Fruit fly (Drosophila melanogaster) whole organism, embryonic: ENCODE measurements around the gene ss.

Experiments
- Ada2b ChIP-seq: fragments of 200-800 bp; sonication (Bioruptor generic); IDR thresholded peaks from 2 replicates; pipeline ENCODE4 v1.3.6; 2022; ENCODE audit warnings: missing biosample characterization, missing genetic modification characterization
- Antp ChIP-seq: fragments of 200-800 bp; sonication (Bioruptor generic); optimal IDR thresholded peaks from 3 replicates; lab custom pipeline; 2016; ENCODE audit warnings: missing biosample characterization, missing genetic modification characterization
- Blimp-1 ChIP-seq: fragments of 200-800 bp; sonication (Bioruptor generic); optimal IDR thresholded peaks from 3 replicates; lab custom pipeline; 2018; ENCODE audit warnings: missing biosample characterization, missing genetic modification characterization, mild to moderate bottlenecking, moderate library complexity, missing genetic modification reagents
- CG10147 ChIP-seq: fragments of 200-800 bp; sonication (Bioruptor generic); optimal IDR thresholded peaks from 2 replicates; lab custom pipeline; 2019; ENCODE audit warnings: missing biosample characterization, mild to moderate bottlenecking, missing genetic modification characterization, moderate library complexity
- CG10209 ChIP-seq: fragments of 200-800 bp; sonication (Bioruptor generic); optimal IDR thresholded peaks from 3 replicates; lab custom pipeline; 2017; ENCODE audit warnings: missing biosample characterization, mild to moderate bottlenecking, missing genetic modification characterization, missing genetic modification reagents
- CG10462 ChIP-seq: fragments of 200-800 bp; sonication (Bioruptor generic); optimal IDR thresholded peaks from 2 replicates; lab custom pipeline; 2016; ENCODE audit warnings: missing biosample characterization, missing genetic modification characterization
- CG11504 ChIP-seq: fragments of 200-800 bp; sonication (Bioruptor generic); optimal IDR thresholded peaks from 3 replicates; lab custom pipeline; 2019; ENCODE audit warnings: missing biosample characterization, mild to moderate bottlenecking, missing genetic modification characterization, moderate library complexity
- CG11696 ChIP-seq: fragments of 200-800 bp; sonication (Bioruptor generic); IDR thresholded peaks from 2 replicates; pipeline ENCODE4 v1.3.6; 2022; ENCODE audit warnings: missing biosample characterization, missing genetic modification characterization
- CG13296 ChIP-seq: fragments of 200-800 bp; sonication (Bioruptor generic); optimal IDR thresholded peaks from 3 replicates; lab custom pipeline; 2018; ENCODE audit warnings: missing biosample characterization, mild to moderate bottlenecking, missing genetic modification characterization
- CG13424 ChIP-seq: fragments of 200-800 bp; sonication (Bioruptor generic); optimal IDR thresholded peaks from 2 replicates; lab custom pipeline; 2019; ENCODE audit warnings: missing biosample characterization, mild to moderate bottlenecking, missing genetic modification characterization, moderate library complexity
- CG13775 ChIP-seq: fragments of 200-800 bp; sonication (Bioruptor generic); optimal IDR thresholded peaks from 3 replicates; lab custom pipeline; 2017; ENCODE audit warnings: missing biosample characterization, mild to moderate bottlenecking, missing genetic modification characterization
- CG15601 ChIP-seq: fragments of 200-800 bp; sonication (Bioruptor generic); optimal IDR thresholded peaks from 3 replicates; lab custom pipeline; 2019; ENCODE audit warnings: missing biosample characterization, mild to moderate bottlenecking, missing genetic modification characterization, moderate library complexity
- CG16815 ChIP-seq: fragments of 200-800 bp; sonication (Bioruptor generic); optimal IDR thresholded peaks from 3 replicates; lab custom pipeline; 2017; ENCODE audit warnings: missing biosample characterization, mild to moderate bottlenecking, missing genetic modification characterization
- CG17568 ChIP-seq: fragments of 200-800 bp; sonication (Bioruptor generic); optimal IDR thresholded peaks from 2 replicates; lab custom pipeline; 2018; ENCODE audit warnings: missing biosample characterization, mild to moderate bottlenecking, missing genetic modification characterization, moderate library complexity
- CG18262 ChIP-seq: fragments of 200-800 bp; optimal IDR thresholded peaks from 3 replicates; lab custom pipeline; 2019; ENCODE audit warnings: missing biosample characterization, mild to moderate bottlenecking, missing genetic modification characterization, moderate library complexity
- CG18599 ChIP-seq: fragments of 200-800 bp; sonication (Bioruptor generic); optimal IDR thresholded peaks from 3 replicates; lab custom pipeline; 2017; ENCODE audit warnings: missing biosample characterization, missing genetic modification characterization, mild to moderate bottlenecking, moderate library complexity, missing genetic modification reagents
- CG2875 ChIP-seq: fragments of 200-800 bp; sonication (Bioruptor generic); optimal IDR thresholded peaks from 2 replicates; lab custom pipeline; 2017; ENCODE audit warnings: missing biosample characterization, mild to moderate bottlenecking, missing genetic modification characterization, missing genetic modification reagents
- CG30020 ChIP-seq: fragments of 200-800 bp; optimal IDR thresholded peaks from 2 replicates; lab custom pipeline; 2019; ENCODE audit warnings: missing biosample characterization, mild to moderate bottlenecking, missing genetic modification characterization, moderate library complexity
- CG31224 ChIP-seq: fragments of 200-800 bp; sonication (Bioruptor generic); IDR thresholded peaks from 2 replicates; pipeline ENCODE4 v1.3.6; 2022; ENCODE audit warnings: missing biosample characterization, missing genetic modification characterization
- CG31441 ChIP-seq: fragments of 200-800 bp; sonication (Bioruptor generic); IDR thresholded peaks from 2 replicates; pipeline ENCODE4 v1.3.6; 2022; ENCODE audit warnings: missing biosample characterization, missing genetic modification characterization
- CG32772 ChIP-seq: fragments of 200-800 bp; sonication (Bioruptor generic); IDR thresholded peaks from 2 replicates; pipeline ENCODE4 v1.3.6; 2022; ENCODE audit warnings: missing biosample characterization, missing genetic modification characterization
- CG34376 ChIP-seq: fragments of 200-800 bp; sonication (Bioruptor generic); optimal IDR thresholded peaks from 2 replicates; lab custom pipeline; 2018; ENCODE audit warnings: missing biosample characterization, mild to moderate bottlenecking, missing genetic modification characterization
- CG5180 ChIP-seq: fragments of 200-800 bp; sonication (Bioruptor generic); optimal IDR thresholded peaks from 3 replicates; lab custom pipeline; 2017; ENCODE audit warnings: missing biosample characterization, missing genetic modification characterization, mild to moderate bottlenecking, moderate library complexity, missing genetic modification reagents
- CG7928 ChIP-seq: fragments of 200-800 bp; sonication (Bioruptor generic); optimal IDR thresholded peaks from 2 replicates; lab custom pipeline; 2017; ENCODE audit warnings: missing biosample characterization, mild to moderate bottlenecking, missing genetic modification characterization
- CG8359 ChIP-seq: fragments of 200-800 bp; sonication (Bioruptor generic); optimal IDR thresholded peaks from 2 replicates; lab custom pipeline; 2017; ENCODE audit warnings: missing biosample characterization, mild to moderate bottlenecking, missing genetic modification characterization, borderline replicate concordance
- CG8388 ChIP-seq: fragments of 200-800 bp; sonication (Bioruptor generic); optimal IDR thresholded peaks from 2 replicates; lab custom pipeline; 2019; ENCODE audit warnings: missing biosample characterization, mild to moderate bottlenecking, missing genetic modification characterization, moderate library complexity
- CG8478 ChIP-seq: fragments of >200 bp; optimal IDR thresholded peaks from 2 replicates; lab custom pipeline; 2018
- CG9215 ChIP-seq: fragments of 200-800 bp; sonication (Bioruptor generic); IDR thresholded peaks from 2 replicates; pipeline ENCODE4 v1.3.6; 2022; ENCODE audit warnings: missing biosample characterization, missing genetic modification characterization
- D ChIP-seq, 2 experiments: fragments of 200-800 bp in 1 of 2; fragments of >200 bp in 1 of 2; sonication (Bioruptor generic) in 1 of 2; optimal IDR thresholded peaks; 2 replicates in 1 of 2; 3 replicates in 1 of 2; lab custom pipeline; 2017; ENCODE audit warnings: mild to moderate bottlenecking in 1 of 2, missing biosample characterization in 1 of 2, missing genetic modification characterization in 1 of 2, missing genetic modification reagents in 1 of 2
- Doc3 ChIP-seq: fragments of 200-800 bp; sonication (Bioruptor generic); IDR thresholded peaks from 3 replicates; pipeline ENCODE4 v1.3.6; 2022; ENCODE audit warnings: missing biosample characterization, missing genetic modification characterization; ENCODE audit not compliant: partially characterized antibody
- Gsc ChIP-seq: fragments of 200-800 bp; sonication (Bioruptor generic); IDR thresholded peaks from 2 replicates; pipeline ENCODE4 v1.3.6; 2022; ENCODE audit warnings: missing biosample characterization, missing genetic modification characterization
- HmgZ ChIP-seq: fragments of 200-800 bp; sonication (Bioruptor generic); optimal IDR thresholded peaks from 2 replicates; lab custom pipeline; 2018; ENCODE audit warnings: missing biosample characterization, mild to moderate bottlenecking, missing genetic modification characterization
- Hmx ChIP-seq: fragments of 200-800 bp; sonication (Bioruptor generic); optimal IDR thresholded peaks from 2 replicates; lab custom pipeline; 2016; ENCODE audit warnings: missing biosample characterization, missing genetic modification characterization
- Optix ChIP-seq: fragments of 200-800 bp; sonication (Bioruptor generic); IDR thresholded peaks from 3 replicates; pipeline ENCODE4 v1.3.6; 2022; ENCODE audit warnings: missing biosample characterization, missing genetic modification characterization
- Ravus ChIP-seq: fragments of 200-800 bp; sonication (Bioruptor generic); IDR thresholded peaks from 2 replicates; pipeline ENCODE4 v1.3.6; 2022; ENCODE audit warnings: missing biosample characterization, missing genetic modification characterization
- Six4 ChIP-seq: fragments of 200-800 bp; sonication (Bioruptor generic); optimal IDR thresholded peaks from 2 replicates; lab custom pipeline; 2016; ENCODE audit warnings: missing biosample characterization, missing genetic modification characterization
- Stat92E ChIP-seq, 3 experiments: fragments of >200 bp in 2 of 3; fragments of 200-800 bp in 1 of 3; sonication (Bioruptor generic) in 1 of 3; optimal IDR thresholded peaks; 2 replicates each; lab custom pipeline; 2017 to 2019; ENCODE audit warnings: missing biosample characterization in 3 of 3, missing genetic modification characterization in 3 of 3, mild to moderate bottlenecking in 1 of 3, moderate library complexity in 1 of 3
- ap ChIP-seq: fragments of 200-800 bp; sonication (Bioruptor generic); IDR thresholded peaks from 2 replicates; pipeline ENCODE4 v1.3.6; 2022; ENCODE audit warnings: missing biosample characterization, missing genetic modification characterization
- bowl ChIP-seq: fragments of 200-800 bp; sonication (Bioruptor generic); IDR thresholded peaks from 2 replicates; pipeline ENCODE4 v1.3.6; 2022; ENCODE audit warnings: missing biosample characterization, missing genetic modification characterization
- cad ChIP-seq: fragments of >200 bp; optimal IDR thresholded peaks from 2 replicates; lab custom pipeline; 2017; ENCODE audit warnings: missing biosample characterization, missing genetic modification characterization
- da ChIP-seq: fragments of 200-800 bp; sonication (Bioruptor generic); optimal IDR thresholded peaks from 2 replicates; lab custom pipeline; 2016; ENCODE audit warnings: missing biosample characterization, missing genetic modification characterization
- dysf ChIP-seq: fragments of 200-800 bp; sonication (Bioruptor generic); IDR thresholded peaks from 3 replicates; pipeline ENCODE4 v1.3.6; 2022; ENCODE audit warnings: missing biosample characterization, missing genetic modification characterization
- gem ChIP-seq: fragments of 200-800 bp; sonication (Bioruptor generic); optimal IDR thresholded peaks from 2 replicates; lab custom pipeline; 2019; ENCODE audit warnings: missing biosample characterization, mild to moderate bottlenecking, missing genetic modification characterization, moderate library complexity
- insv ChIP-seq, 2 experiments: fragments of 200-800 bp; sonication (Bioruptor generic); optimal IDR thresholded peaks; 3 replicates each; lab custom pipeline; 2016 to 2018; ENCODE audit warnings: missing biosample characterization in 2 of 2, missing genetic modification characterization in 2 of 2
- kah ChIP-seq: fragments of 200-800 bp; sonication (Bioruptor generic); optimal IDR thresholded peaks from 2 replicates; lab custom pipeline; 2018; ENCODE audit warnings: missing biosample characterization, mild to moderate bottlenecking, missing genetic modification characterization
- mirr ChIP-seq: fragments of 200-800 bp; sonication (Bioruptor generic); optimal IDR thresholded peaks from 3 replicates; lab custom pipeline; 2018; ENCODE audit warnings: missing biosample characterization, mild to moderate bottlenecking, missing genetic modification characterization
- pfk ChIP-seq: fragments of 200-800 bp; sonication (Bioruptor generic); optimal IDR thresholded peaks from 2 replicates; lab custom pipeline; 2018; ENCODE audit warnings: missing biosample characterization, mild to moderate bottlenecking, missing genetic modification characterization, moderate library complexity
- shn ChIP-seq: fragments of 200-800 bp; sonication (Bioruptor generic); optimal IDR thresholded peaks from 3 replicates; lab custom pipeline; 2016; ENCODE audit warnings: missing biosample characterization, missing genetic modification characterization
- toy ChIP-seq: fragments of 200-800 bp; sonication (Bioruptor generic); IDR thresholded peaks from 2 replicates; pipeline ENCODE4 v1.3.6; 2022; ENCODE audit warnings: missing biosample characterization, missing genetic modification characterization
- z ChIP-seq: fragments of 200-800 bp; sonication (Bioruptor generic); IDR thresholded peaks from 3 replicates; pipeline ENCODE4 v1.3.6; 2022; ENCODE audit warnings: missing biosample characterization, missing genetic modification characterization

The ss gene

dm6 chr3R:16337053-16337385 is 66.5 kb downstream of the ss start (continued):
- TF ChIP-seq CG10147 (no peak), CG32772 (GFP tag; lab: Robert Waterston, UW) (0 out of 2 replicates have a peak, but pooled peaks have one; percentile 26), da (GFP tag; lab: Kevin White, UChicago) (no peak), Optix (GFP tag; lab: Robert Waterston, UW) (no peak; the same call in 2 of the 3 replicates), Ravus (GFP tag; lab: Robert Waterston, UW) (no peak), CG9215 (no peak), mirr (GFP tag; lab: Kevin White, UChicago) (no peak), CG8388 (GFP tag; lab: Kevin White, UChicago) (peak; percentile 60), z (GFP tag; lab: Robert Waterston, UW) (peak; percentile 45; the same call in 1 of the 3 replicates), insv (GFP tag; optimal IDR thresholded peaks at IDR 0.05; lab: Kevin White, UChicago) (peak in 1 of 2 experiments; percentile 14), CG18262 (tag; lab: Kevin White, UChicago) (peak; percentile 83), dysf (GFP tag; lab: Robert Waterston, UW) (0 out of 3 replicates have a peak, but pooled peaks have one; percentile 5), CG16815 (GFP tag; lab: Kevin White, UChicago) (peak; percentile 77), CG8478 (lab: Kevin White, UChicago) (no peak), Gsc (GFP tag; lab: Robert Waterston, UW) (no peak), D (optimal IDR thresholded peaks at IDR 0.05; lab: Kevin White, UChicago) (peak; percentile 75), D (GFP tag; optimal IDR thresholded peaks at IDR 0.05; lab: Kevin White, UChicago) (peak; percentile 70), CG2875 (peak; percentile 53), CG30020 (no peak), CG34376 (GFP tag; lab: Kevin White, UChicago) (no peak), CG7928 (GFP tag; lab: Kevin White, UChicago) (no peak), CG13775 (GFP tag; lab: Kevin White, UChicago) (peak; percentile 69), kah (GFP tag; lab: Kevin White, UChicago) (no peak), gem (tag; lab: Kevin White, UChicago) (peak; percentile 77), CG31441 (GFP tag; lab: Robert Waterston, UW) (peak; percentile 52; the same call in 1 of the 2 replicates), CG8359 (GFP tag; lab: Kevin White, UChicago) (peak; percentile 63), Stat92E (GFP tag; optimal IDR thresholded peaks at IDR 0.05; lab: Kevin White, UChicago) (peak in 1 of 3 experiments; percentile 25), Antp (GFP tag; lab: Kevin White, UChicago) (peak; percentile 48), CG18599 (GFP tag; lab: Kevin White, UChicago) (no peak), CG10462 (peak; percentile 36), Hmx (GFP tag; lab: Kevin White, UChicago) (no peak), CG15601 (peak; percentile 16), toy (no peak), CG13296 (GFP tag; lab: Kevin White, UChicago) (no peak), Blimp-1 (peak; percentile 62), CG10209 (peak; percentile 32), CG11504 (tag; lab: Kevin White, UChicago) (peak; percentile 37), cad (GFP tag; lab: Kevin White, UChicago) (no peak), Ada2b (no peak), CG13424 (tag; lab: Kevin White, UChicago) (peak; percentile 9), pfk (GFP tag; lab: Kevin White, UChicago) (no peak), CG11696 (GFP tag; lab: Robert Waterston, UW) (0 out of 2 replicates have a peak, but pooled peaks have one; percentile 35), CG5180 (GFP tag; lab: Kevin White, UChicago) (no peak), bowl (GFP tag; lab: Robert Waterston, UW) (no peak), shn (GFP tag; lab: Kevin White, UChicago) (no peak), HmgZ (no peak), CG17568 (no peak), ap (GFP tag; lab: Robert Waterston, UW) (peak; percentile 45), Six4 (GFP tag; lab: Kevin White, UChicago) (peak; percentile 74), CG31224 (GFP tag; lab: Robert Waterston, UW) (no peak), Doc3 (GFP tag; lab: Robert Waterston, UW) (no peak)
